Worm (Caenorhabditis elegans): Measurements from ENCODE around the gene cbd-1.

ce11 chrIV:11361409-11361808, 11.4 kb upstream of the cbd-1 start, which contains the start of gene T01G1.4:
- TF ChIP-seq pes-1 (GFP tag; IDR thresholded peaks at IDR 0.05): no peak
- TF ChIP-seq scrt-1 (GFP tag; IDR thresholded peaks at IDR 0.05): no peak
- TF ChIP-seq ama-1 (optimal IDR thresholded peaks at IDR 0.05): no peak
- TF ChIP-seq hmg-4 (GFP tag; optimal IDR thresholded peaks at IDR 0.05): no peak
